Fruit fly (Drosophila melanogaster) whole organism, embryonic: ENCODE measurements around the gene lbl.

Source experiments
- Antp ChIP-seq: fragments of 200-800 bp; sonication (Bioruptor generic); optimal IDR thresholded peaks from 3 replicates; lab custom pipeline; 2016; ENCODE audit warnings: missing biosample characterization, missing genetic modification characterization
- Bgb ChIP-seq: fragments of 200-800 bp; sonication (Bioruptor generic); IDR thresholded peaks from 2 replicates; pipeline ENCODE4 v1.3.6; 2022; ENCODE audit warnings: missing biosample characterization, missing genetic modification characterization; ENCODE audit not compliant: partially characterized antibody
- CG10209 ChIP-seq: fragments of 200-800 bp; sonication (Bioruptor generic); optimal IDR thresholded peaks from 3 replicates; lab custom pipeline; 2017; ENCODE audit warnings: missing biosample characterization, mild to moderate bottlenecking, missing genetic modification characterization, missing genetic modification reagents
- CG11085 ChIP-seq: fragments of 200-800 bp; sonication (Bioruptor generic); IDR thresholded peaks from 2 replicates; pipeline ENCODE4 v1.3.6; 2022; ENCODE audit warnings: missing biosample characterization, missing genetic modification characterization
- CG11398 ChIP-seq: fragments of 200-800 bp; sonication (Bioruptor generic); optimal IDR thresholded peaks from 2 replicates; lab custom pipeline; 2016; ENCODE audit warnings: missing biosample characterization, missing genetic modification characterization
- CG14860 ChIP-seq: fragments of 200-800 bp; sonication (Bioruptor generic); IDR thresholded peaks from 3 replicates; pipeline ENCODE4 v1.3.6; 2022; ENCODE audit warnings: missing biosample characterization, missing genetic modification characterization; ENCODE audit not compliant: partially characterized antibody
- CG15269 ChIP-seq: fragments of 200-800 bp; sonication (Bioruptor generic); optimal IDR thresholded peaks from 2 replicates; lab custom pipeline; 2018; ENCODE audit warnings: missing biosample characterization, mild to moderate bottlenecking, missing genetic modification characterization, moderate library complexity
- CG17829 ChIP-seq: fragments of 200-800 bp; optimal IDR thresholded peaks from 2 replicates; lab custom pipeline; 2019; ENCODE audit warnings: missing biosample characterization, mild to moderate bottlenecking, missing genetic modification characterization, moderate library complexity
- CG18011 ChIP-seq: fragments of 200-800 bp; sonication (Bioruptor generic); optimal IDR thresholded peaks from 2 replicates; lab custom pipeline; 2017; ENCODE audit warnings: missing biosample characterization, missing genetic modification characterization, mild to moderate bottlenecking, moderate library complexity, missing genotype
- CG2199 ChIP-seq: fragments of 200-800 bp; sonication (Bioruptor generic); IDR thresholded peaks from 3 replicates; pipeline ENCODE4 v1.3.6; 2022; ENCODE audit warnings: missing biosample characterization, missing genetic modification characterization
- CG2875 ChIP-seq: fragments of 200-800 bp; sonication (Bioruptor generic); optimal IDR thresholded peaks from 2 replicates; lab custom pipeline; 2017; ENCODE audit warnings: missing biosample characterization, mild to moderate bottlenecking, missing genetic modification characterization, missing genetic modification reagents
- CG30020 ChIP-seq: fragments of 200-800 bp; optimal IDR thresholded peaks from 2 replicates; lab custom pipeline; 2019; ENCODE audit warnings: missing biosample characterization, mild to moderate bottlenecking, missing genetic modification characterization, moderate library complexity
- CG30431 ChIP-seq: fragments of 200-800 bp; sonication (Bioruptor generic); optimal IDR thresholded peaks from 2 replicates; lab custom pipeline; 2017; ENCODE audit warnings: missing biosample characterization, missing genetic modification characterization
- CG32772 ChIP-seq: fragments of 200-800 bp; sonication (Bioruptor generic); IDR thresholded peaks from 2 replicates; pipeline ENCODE4 v1.3.6; 2022; ENCODE audit warnings: missing biosample characterization, missing genetic modification characterization
- CG5245 ChIP-seq: fragments of 200-800 bp; sonication (Bioruptor generic); optimal IDR thresholded peaks from 3 replicates; lab custom pipeline; 2016; ENCODE audit warnings: missing biosample characterization, missing genetic modification characterization
- CG5953 ChIP-seq: fragments of 200-800 bp; sonication (Bioruptor generic); IDR thresholded peaks from 2 replicates; pipeline ENCODE4 v1.3.6; 2022; ENCODE audit warnings: missing biosample characterization, missing genetic modification characterization
- CG7928 ChIP-seq: fragments of 200-800 bp; sonication (Bioruptor generic); optimal IDR thresholded peaks from 2 replicates; lab custom pipeline; 2017; ENCODE audit warnings: missing biosample characterization, mild to moderate bottlenecking, missing genetic modification characterization
- CG8388 ChIP-seq: fragments of 200-800 bp; sonication (Bioruptor generic); optimal IDR thresholded peaks from 2 replicates; lab custom pipeline; 2019; ENCODE audit warnings: missing biosample characterization, mild to moderate bottlenecking, missing genetic modification characterization, moderate library complexity
- CHES-1-like ChIP-seq: fragments of 200-800 bp; sonication (Bioruptor generic); optimal IDR thresholded peaks from 2 replicates; lab custom pipeline; 2016; ENCODE audit warnings: missing biosample characterization, missing genetic modification characterization
- D19A ChIP-seq: fragments of 200-800 bp; optimal IDR thresholded peaks from 3 replicates; lab custom pipeline; 2019; ENCODE audit warnings: missing biosample characterization, mild to moderate bottlenecking, missing genetic modification characterization, moderate library complexity
- Dip3 ChIP-seq: fragments of 200-800 bp; sonication (Bioruptor generic); optimal IDR thresholded peaks from 3 replicates; lab custom pipeline; 2016; ENCODE audit warnings: missing biosample characterization, missing genetic modification characterization
- Lim3 ChIP-seq: fragments of 200-800 bp; sonication (Bioruptor generic); IDR thresholded peaks from 2 replicates; pipeline ENCODE4 v1.3.6; 2022; ENCODE audit warnings: missing biosample characterization, missing genetic modification characterization
- Lpt ChIP-seq: fragments of >200 bp; optimal IDR thresholded peaks from 2 replicates; lab custom pipeline; 2018; ENCODE audit warnings: missing biosample characterization, missing genetic modification characterization
- Mad ChIP-seq: fragments of 200-800 bp; sonication (Bioruptor generic); optimal IDR thresholded peaks from 2 replicates; lab custom pipeline; 2016; ENCODE audit warnings: missing biosample characterization, missing genetic modification characterization
- Mes4 ChIP-seq: fragments of 200-800 bp; sonication (Bioruptor generic); optimal IDR thresholded peaks from 2 replicates; lab custom pipeline; 2016; ENCODE audit warnings: missing biosample characterization, missing genetic modification characterization
- Myb ChIP-seq: fragments of 200-800 bp; sonication (Bioruptor generic); optimal IDR thresholded peaks from 2 replicates; lab custom pipeline; 2016; ENCODE audit warnings: missing biosample characterization, missing genetic modification characterization
- Nf-YC ChIP-seq: fragments of 200-800 bp; optimal IDR thresholded peaks from 3 replicates; lab custom pipeline; 2019; ENCODE audit warnings: missing biosample characterization, mild to moderate bottlenecking, missing genetic modification characterization, moderate library complexity
- Oli ChIP-seq: fragments of 200-800 bp; sonication (Bioruptor generic); optimal IDR thresholded peaks from 2 replicates; lab custom pipeline; 2018; ENCODE audit warnings: missing biosample characterization, mild to moderate bottlenecking, missing genetic modification characterization, moderate library complexity
- Sox100B ChIP-seq: fragments of 200-800 bp; sonication (Bioruptor generic); optimal IDR thresholded peaks from 3 replicates; lab custom pipeline; 2018; ENCODE audit warnings: missing biosample characterization, mild to moderate bottlenecking, missing genetic modification characterization
- Sry-δ ChIP-seq: fragments of 200-800 bp; sonication (Bioruptor generic); optimal IDR thresholded peaks from 2 replicates; lab custom pipeline; 2016; ENCODE audit warnings: missing biosample characterization, missing genetic modification characterization
- Taf1 ChIP-seq: fragments of 200-800 bp; sonication (Bioruptor generic); IDR thresholded peaks from 2 replicates; pipeline ENCODE4 v1.3.6; 2022; ENCODE audit warnings: missing biosample characterization, missing genetic modification characterization
- YL-1 ChIP-seq: fragments of 200-800 bp; sonication (Bioruptor generic); optimal IDR thresholded peaks from 3 replicates; lab custom pipeline; 2017; ENCODE audit warnings: missing biosample characterization, mild to moderate bottlenecking, missing genetic modification characterization
- abd-A ChIP-seq: fragments of 200-800 bp; sonication (Bioruptor generic); optimal IDR thresholded peaks from 3 replicates; lab custom pipeline; 2019; ENCODE audit warnings: missing biosample characterization, mild to moderate bottlenecking, missing genetic modification characterization, moderate library complexity
- ara ChIP-seq: fragments of 200-800 bp; sonication (Bioruptor generic); IDR thresholded peaks from 2 replicates; pipeline ENCODE4 v1.3.6; 2022; ENCODE audit warnings: missing biosample characterization, missing genetic modification characterization
- dati ChIP-seq: fragments of 200-800 bp; sonication (Bioruptor generic); IDR thresholded peaks from 2 replicates; pipeline ENCODE4 v1.3.6; 2022; ENCODE audit warnings: missing biosample characterization, missing genetic modification characterization
- disco-r ChIP-seq: fragments of 200-800 bp; sonication (Bioruptor generic); optimal IDR thresholded peaks from 2 replicates; lab custom pipeline; 2016; ENCODE audit warnings: missing biosample characterization, missing genetic modification characterization
- dysf ChIP-seq: fragments of 200-800 bp; sonication (Bioruptor generic); IDR thresholded peaks from 3 replicates; pipeline ENCODE4 v1.3.6; 2022; ENCODE audit warnings: missing biosample characterization, missing genetic modification characterization
- fd3F ChIP-seq: fragments of 200-800 bp; sonication (Bioruptor generic); optimal IDR thresholded peaks from 2 replicates; lab custom pipeline; 2018; ENCODE audit warnings: missing biosample characterization, mild to moderate bottlenecking, missing genetic modification characterization, moderate library complexity
- ftz-f1 ChIP-seq: fragments of 200-800 bp; sonication (Bioruptor generic); optimal IDR thresholded peaks from 2 replicates; lab custom pipeline; 2016; ENCODE audit warnings: missing biosample characterization, missing genetic modification characterization
- jigr1 ChIP-seq: fragments of 200-800 bp; sonication (Bioruptor generic); IDR thresholded peaks from 3 replicates; pipeline ENCODE4 v1.3.6; 2022; ENCODE audit warnings: missing biosample characterization, missing genetic modification characterization
- lilli ChIP-seq: fragments of 200-800 bp; sonication (Bioruptor generic); optimal IDR thresholded peaks from 3 replicates; lab custom pipeline; 2016; ENCODE audit warnings: missing biosample characterization, missing genetic modification characterization
- mam ChIP-seq: fragments of 200-800 bp; sonication (Bioruptor generic); optimal IDR thresholded peaks from 3 replicates; lab custom pipeline; 2016; ENCODE audit warnings: missing biosample characterization, missing genetic modification characterization
- p53 ChIP-seq: fragments of 200-800 bp; sonication (Bioruptor generic); optimal IDR thresholded peaks from 2 replicates; lab custom pipeline; 2016; ENCODE audit warnings: missing biosample characterization, missing genetic modification characterization
- pb ChIP-seq: fragments of 200-800 bp; sonication (Bioruptor generic); optimal IDR thresholded peaks from 3 replicates; lab custom pipeline; 2016; ENCODE audit warnings: missing biosample characterization, missing genetic modification characterization
- psq ChIP-seq: fragments of 200-800 bp; sonication (Bioruptor generic); optimal IDR thresholded peaks from 2 replicates; lab custom pipeline; 2017; ENCODE audit warnings: missing biosample characterization, missing genetic modification characterization
- run ChIP-seq: fragments of 200-800 bp; sonication (Bioruptor generic); optimal IDR thresholded peaks from 3 replicates; lab custom pipeline; 2018; ENCODE audit warnings: missing biosample characterization, mild to moderate bottlenecking, missing genetic modification characterization
- salm ChIP-seq: fragments of 200-800 bp; sonication (Bioruptor generic); optimal IDR thresholded peaks from 2 replicates; lab custom pipeline; 2018; ENCODE audit warnings: missing biosample characterization, mild to moderate bottlenecking, missing genetic modification characterization
- sna ChIP-seq: fragments of 200-800 bp; sonication (Bioruptor generic); IDR thresholded peaks from 2 replicates; pipeline ENCODE4 v1.3.6; 2022; ENCODE audit warnings: missing biosample characterization, missing genetic modification characterization; ENCODE audit not compliant: partially characterized antibody
- so ChIP-seq: fragments of 200-800 bp; sonication (Bioruptor generic); IDR thresholded peaks from 3 replicates; pipeline ENCODE4 v1.3.6; 2022; ENCODE audit warnings: missing biosample characterization, missing genetic modification characterization
- trem ChIP-seq: fragments of 200-800 bp; optimal IDR thresholded peaks from 3 replicates; lab custom pipeline; 2019; ENCODE audit warnings: missing biosample characterization, mild to moderate bottlenecking, missing genetic modification characterization, moderate library complexity
- vnd ChIP-seq: fragments of 200-800 bp; sonication (Bioruptor generic); IDR thresholded peaks from 3 replicates; pipeline ENCODE4 v1.3.6; 2022; ENCODE audit warnings: missing biosample characterization, missing genetic modification characterization; ENCODE audit not compliant: partially characterized antibody
- zfh2 ChIP-seq: fragments of 200-800 bp; sonication (Bioruptor generic); optimal IDR thresholded peaks from 2 replicates; lab custom pipeline; 2016; ENCODE audit warnings: missing biosample characterization, missing genetic modification characterization

lbl gene

dm6 chr3R:21419932-21420331 is 14.0 kb downstream of the lbl start (continued):
- TF ChIP-seq pb (GFP tag; lab: Kevin White, UChicago), result no peak
- TF ChIP-seq Oli (tag; lab: Kevin White, UChicago), result peak; percentile 51
- no peak for TF ChIP-seq Sry-δ (GFP tag; lab: Kevin White, UChicago)
- 0 out of 2 replicates have a peak, but pooled peaks have one; percentile 19 for TF ChIP-seq CG11085 (GFP tag; lab: Robert Waterston, UW)
- TF ChIP-seq CG17829 (tag; lab: Kevin White, UChicago), result peak; percentile 80
- peak; percentile 6 for TF ChIP-seq Nf-YC (tag; lab: Kevin White, UChicago)
- no peak for TF ChIP-seq CG7928
- TF ChIP-seq CG11398 (GFP tag; lab: Kevin White, UChicago), result no peak
- TF ChIP-seq CG8388, result peak; percentile 44
- no peak for TF ChIP-seq Lpt (GFP tag; lab: Kevin White, UChicago)
- TF ChIP-seq vnd (GFP tag; lab: Robert Waterston, UW), result no peak
- no peak for TF ChIP-seq sna
- TF ChIP-seq psq (GFP tag; lab: Kevin White, UChicago), result no peak
- TF ChIP-seq lilli (GFP tag; lab: Kevin White, UChicago), result no peak
- TF ChIP-seq run (tag; lab: Kevin White, UChicago), result no peak
- no peak for TF ChIP-seq CG5245 (GFP tag; lab: Kevin White, UChicago)
- TF ChIP-seq jigr1 (GFP tag; lab: Robert Waterston, UW), result no peak
- TF ChIP-seq CG32772, result peak; percentile 54
- TF ChIP-seq so (GFP tag; lab: Robert Waterston, UW), result no peak
- peak; percentile 58 for TF ChIP-seq Sox100B (GFP tag; lab: Kevin White, UChicago)
- TF ChIP-seq p53, result no peak
- no peak for TF ChIP-seq fd3F (GFP tag; lab: Kevin White, UChicago)
- TF ChIP-seq CHES-1-like (GFP tag; lab: Kevin White, UChicago), result no peak
- TF ChIP-seq CG15269, result peak; percentile 37
- TF ChIP-seq mam (GFP tag; lab: Kevin White, UChicago), result no peak
- no peak for TF ChIP-seq CG18011 (GFP tag; lab: Kevin White, UChicago)
- TF ChIP-seq Myb (GFP tag; lab: Kevin White, UChicago), result no peak
- TF ChIP-seq Lim3, result no peak
- TF ChIP-seq CG2199 (GFP tag; lab: Robert Waterston, UW), result no peak
- TF ChIP-seq trem, result peak; percentile 38
- TF ChIP-seq dysf (GFP tag; lab: Robert Waterston, UW), result peak; percentile 54; the same call in 2 of the 3 replicates
- TF ChIP-seq Mes4 (GFP tag; lab: Kevin White, UChicago), result no peak
- TF ChIP-seq CG2875 (GFP tag; lab: Kevin White, UChicago), result no peak
- TF ChIP-seq CG30431 (GFP tag; lab: Kevin White, UChicago), result no peak
- TF ChIP-seq Taf1 (GFP tag; lab: Robert Waterston, UW), result no peak
- TF ChIP-seq CG14860, result no peak
- no peak for TF ChIP-seq Dip3 (GFP tag; lab: Kevin White, UChicago)
- TF ChIP-seq abd-A, result no peak
- no peak for TF ChIP-seq CG10209 (GFP tag; lab: Kevin White, UChicago)
- no peak for TF ChIP-seq Bgb (GFP tag; lab: Robert Waterston, UW)
- TF ChIP-seq Mad (GFP tag; lab: Kevin White, UChicago), result no peak
- peak; percentile 57 for TF ChIP-seq D19A
- no peak for TF ChIP-seq disco-r (GFP tag; lab: Kevin White, UChicago)
- TF ChIP-seq ara (GFP tag; lab: Robert Waterston, UW), result peak; percentile 54
- no peak for TF ChIP-seq CG5953 (GFP tag; lab: Robert Waterston, UW)
- TF ChIP-seq CG30020 (tag; lab: Kevin White, UChicago), result no peak
- no peak for TF ChIP-seq salm (tag; lab: Kevin White, UChicago)
- no peak for TF ChIP-seq YL-1
- no peak for TF ChIP-seq Antp
- TF ChIP-seq zfh2 (GFP tag; lab: Kevin White, UChicago), result no peak
- TF ChIP-seq dati (GFP tag; lab: Robert Waterston, UW), result no peak
- TF ChIP-seq ftz-f1 (GFP tag; lab: Kevin White, UChicago), result no peak
